Worm (Caenorhabditis elegans): Measurements from ENCODE around the gene F13D2.1.

DNA sequence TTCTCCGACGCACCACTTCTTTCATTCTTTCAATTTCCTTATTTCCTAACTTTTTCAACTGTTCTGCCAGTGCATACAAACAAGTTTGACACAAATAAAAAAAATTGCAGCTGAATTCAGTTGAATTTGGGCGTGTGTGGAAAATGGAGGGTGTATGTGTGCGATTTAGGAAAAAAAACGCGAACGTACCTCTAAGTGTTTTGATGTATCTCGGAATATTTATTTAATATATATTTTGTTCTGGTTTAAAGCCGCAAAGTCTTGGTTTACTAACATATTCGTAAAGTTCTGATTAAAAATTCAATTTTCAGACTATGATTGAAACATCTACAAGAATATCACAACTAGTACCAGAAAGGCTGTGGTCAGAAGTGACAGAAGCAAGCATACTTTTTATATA lies 3.9 kb downstream of the F13D2.1 start, which contains the start of gene gnrr-7:
- TF ChIP-seq aha-1 (tag; optimal IDR thresholded peaks at IDR 0.05) (no peak), lin-13 (GFP tag; optimal IDR thresholded peaks at IDR 0.05) (no peak), unc-62 (GFP tag; optimal IDR thresholded peaks at IDR 0.05) (no peak), nhr-28 (tag; optimal IDR thresholded peaks at IDR 0.05) (no peak), lin-39 (tag; optimal IDR thresholded peaks at IDR 0.05) (no peak), nhr-90 (tag; optimal IDR thresholded peaks at IDR 0.05; ENCODE audit: poor library complexity) (no peak)

All from whole organism, L1 larva.